Worm (Caenorhabditis elegans) whole organism, L1 larva: ENCODE data around the gene C49C8.8.

Experiments used
- C16A3.4 ChIP-seq: fragments of 150-350 bp; optimal IDR thresholded peaks from 2 replicates; lab custom pipeline; 2014; ENCODE audit warnings: missing biosample characterization, missing genetic modification characterization
- C34B4.2 ChIP-seq: sonication (generic microtip); optimal IDR thresholded peaks from 2 replicates; lab custom pipeline; 2017; ENCODE audit warnings: mild to moderate bottlenecking, missing genetic modification characterization, missing compliant biosample characterization
- F16B12.6 ChIP-seq: fragments of 150-350 bp; optimal IDR thresholded peaks from 2 replicates; lab custom pipeline; 2014; ENCODE audit warnings: missing biosample characterization, missing genetic modification characterization
- Y116A8C.19 ChIP-seq: sonication (generic microtip); optimal IDR thresholded peaks from 2 replicates; lab custom pipeline; 2016; ENCODE audit warnings: missing compliant biosample characterization, missing genetic modification characterization, borderline replicate concordance
- aha-1 ChIP-seq: fragments of 150-350 bp; optimal IDR thresholded peaks from 2 replicates; lab custom pipeline; 2014; ENCODE audit warnings: missing biosample characterization, missing genetic modification characterization
- alr-1 ChIP-seq: fragments of 200-800 bp; sonication (Bioruptor generic); optimal IDR thresholded peaks from 2 replicates; lab custom pipeline; 2018; ENCODE audit warnings: borderline replicate concordance, mild to moderate bottlenecking, missing genetic modification characterization, missing compliant biosample characterization
- blmp-1 ChIP-seq: fragments of 150-350 bp; optimal IDR thresholded peaks from 2 replicates; lab custom pipeline; 2014; ENCODE audit warnings: missing biosample characterization, missing genetic modification characterization
- ceh-63 ChIP-seq: fragments of 200-800 bp; sonication (Bioruptor generic); optimal IDR thresholded peaks from 2 replicates; lab custom pipeline; 2018; ENCODE audit warnings: mild to moderate bottlenecking, missing genetic modification characterization, missing compliant biosample characterization
- ceh-82 ChIP-seq, 3 experiments: fragments of 150-350 bp in 1 of 3; sonication (generic microtip) in 2 of 3; optimal IDR thresholded peaks; 2 replicates each; lab custom pipeline; 2014 to 2017; ENCODE audit warnings: missing biosample characterization in 3 of 3, missing genetic modification characterization in 3 of 3
- ceh-88 ChIP-seq: fragments of 200-800 bp; sonication (Bioruptor generic); IDR thresholded peaks from 2 replicates; pipeline ENCODE4 v1.3.6; 2022; ENCODE audit warnings: missing genetic modification characterization, missing compliant biosample characterization
- dpl-1 ChIP-seq, 3 experiments: fragments of 150-350 bp in 2 of 3; sonication (generic microtip) in 1 of 3; optimal IDR thresholded peaks; 2 replicates each; lab custom pipeline; 2014 to 2017; ENCODE audit warnings: missing biosample characterization in 3 of 3, missing genetic modification characterization in 3 of 3, missing genetic modification reagents in 3 of 3
- efl-1 ChIP-seq, 4 experiments: fragments of 150-350 bp; optimal IDR thresholded peaks in 3 of 4; peaks in 1 of 4; 1 replicate in 1 of 4; 2 replicates in 3 of 4; lab custom pipeline; 2014; ENCODE audit warnings: missing biosample characterization in 2 of 4, missing genetic modification characterization in 2 of 4, missing genetic modification reagents in 2 of 4
- efl-3 ChIP-seq: fragments of 200-800 bp; sonication (Bioruptor generic); optimal IDR thresholded peaks from 2 replicates; lab custom pipeline; 2018; ENCODE audit warnings: mild to moderate bottlenecking, missing genetic modification characterization, missing compliant biosample characterization
- egl-27 ChIP-seq, 2 experiments: fragments of 150-350 bp in 1 of 2; sonication (generic microtip); optimal IDR thresholded peaks; 3 replicates each; lab custom pipeline; 2017 to 2018; ENCODE audit warnings: missing biosample characterization in 2 of 2, missing genetic modification characterization in 2 of 2, missing genetic modification reagents in 2 of 2
- ets-5 ChIP-seq: fragments of 200-800 bp; sonication (Bioruptor generic); IDR thresholded peaks from 2 replicates; pipeline ENCODE4 v1.3.6; 2022; ENCODE audit warnings: missing genetic modification characterization, missing compliant biosample characterization
- fkh-10 ChIP-seq: sonication (generic microtip); optimal IDR thresholded peaks from 2 replicates; lab custom pipeline; 2017; ENCODE audit warnings: missing biosample characterization, missing genetic modification reagents, missing genetic modification characterization
- grh-1 ChIP-seq: fragments of 200-800 bp; sonication (Bioruptor generic); IDR thresholded peaks from 2 replicates; pipeline ENCODE4 v1.3.6; 2022; ENCODE audit warnings: missing genetic modification reagents, missing genetic modification characterization, missing compliant biosample characterization
- hlh-4 ChIP-seq: sonication (generic microtip); optimal IDR thresholded peaks from 2 replicates; lab custom pipeline; 2016; ENCODE audit warnings: mild to moderate bottlenecking, missing genetic modification characterization, missing compliant biosample characterization
- isw-1 ChIP-seq: fragments of 200-800 bp; sonication (Bioruptor generic); IDR thresholded peaks from 2 replicates; pipeline ENCODE4 v1.3.6; 2022; ENCODE audit warnings: missing genetic modification characterization, missing compliant biosample characterization
- jun-1 ChIP-seq: fragments of 150-350 bp; optimal IDR thresholded peaks from 2 replicates; lab custom pipeline; 2014; ENCODE audit warnings: missing biosample characterization, missing genetic modification reagents, missing genetic modification characterization
- lin-15B ChIP-seq: fragments of 150-350 bp; sonication (generic microtip); optimal IDR thresholded peaks from 3 replicates; lab custom pipeline; 2014; ENCODE audit warnings: missing biosample characterization, missing genetic modification characterization
- lin-35 ChIP-seq, 2 experiments: fragments of 150-350 bp; optimal IDR thresholded peaks; 2 replicates each; lab custom pipeline; 2014; ENCODE audit warnings: missing biosample characterization in 2 of 2, missing genetic modification characterization in 2 of 2, missing genetic modification reagents in 2 of 2
- lsy-2 ChIP-seq, 2 experiments: fragments of 150-350 bp; optimal IDR thresholded peaks; 2 replicates each; lab custom pipeline; 2014; ENCODE audit warnings: missing biosample characterization in 2 of 2, missing genetic modification characterization in 2 of 2
- mdl-1 ChIP-seq, 2 experiments: fragments of 150-350 bp; optimal IDR thresholded peaks; 2 replicates each; lab custom pipeline; 2014 to 2017; ENCODE audit warnings: missing biosample characterization in 2 of 2, missing genetic modification characterization in 2 of 2, inconsistent platforms in 1 of 2
- mef-2 ChIP-seq: fragments of 150-350 bp; optimal IDR thresholded peaks from 2 replicates; lab custom pipeline; 2014; ENCODE audit warnings: missing biosample characterization, missing genetic modification characterization
- mep-1 ChIP-seq: fragments of 150-350 bp; optimal IDR thresholded peaks from 2 replicates; lab custom pipeline; 2014; ENCODE audit warnings: missing biosample characterization, missing genetic modification characterization
- nhr-12 ChIP-seq: sonication (generic microtip); optimal IDR thresholded peaks from 2 replicates; lab custom pipeline; 2017; ENCODE audit warnings: missing biosample characterization, missing genetic modification characterization
- nhr-20 ChIP-seq: sonication (generic microtip); optimal IDR thresholded peaks from 2 replicates; lab custom pipeline; 2016; ENCODE audit warnings: mild to moderate bottlenecking, missing genetic modification characterization, missing compliant biosample characterization
- nhr-28 ChIP-seq: fragments of 150-350 bp; optimal IDR thresholded peaks from 2 replicates; lab custom pipeline; 2014; ENCODE audit warnings: missing biosample characterization, missing genetic modification characterization
- nhr-47 ChIP-seq: sonication (generic microtip); optimal IDR thresholded peaks from 2 replicates; lab custom pipeline; 2016; ENCODE audit warnings: mild to moderate bottlenecking, missing genetic modification characterization, moderate library complexity, missing compliant biosample characterization
- nhr-71 ChIP-seq: sonication (generic microtip); optimal IDR thresholded peaks from 2 replicates; lab custom pipeline; 2016; ENCODE audit warnings: mild to moderate bottlenecking, missing genetic modification characterization, moderate library complexity, missing compliant biosample characterization
- pag-3 ChIP-seq: sonication (generic microtip); optimal IDR thresholded peaks from 2 replicates; lab custom pipeline; 2017; ENCODE audit warnings: missing genetic modification characterization, mild to moderate bottlenecking, missing compliant biosample characterization, antibody characterized with exemption, borderline replicate concordance; ENCODE audit not compliant: insufficient read depth
- pax-3 ChIP-seq: fragments of 200-800 bp; sonication (Bioruptor generic); optimal IDR thresholded peaks from 2 replicates; lab custom pipeline; 2018; ENCODE audit warnings: mild to moderate bottlenecking, missing genetic modification characterization, moderate library complexity, missing compliant biosample characterization
- skn-1 ChIP-seq: fragments of 150-350 bp; optimal IDR thresholded peaks from 2 replicates; lab custom pipeline; 2014; ENCODE audit warnings: missing biosample characterization, missing genetic modification characterization
- snu-23 ChIP-seq: sonication (generic microtip); optimal IDR thresholded peaks from 2 replicates; lab custom pipeline; 2016; ENCODE audit warnings: missing genetic modification characterization, missing compliant biosample characterization
- sup-37 ChIP-seq: fragments of 200-800 bp; sonication (Bioruptor generic); optimal IDR thresholded peaks from 2 replicates; lab custom pipeline; 2018; ENCODE audit warnings: mild to moderate bottlenecking, missing genetic modification characterization, missing compliant biosample characterization
- swsn-7 ChIP-seq: sonication (generic microtip); optimal IDR thresholded peaks from 2 replicates; lab custom pipeline; 2016; ENCODE audit warnings: missing genetic modification characterization, missing compliant biosample characterization
- tbx-2 ChIP-seq: sonication (generic microtip); optimal IDR thresholded peaks from 2 replicates; lab custom pipeline; 2016; ENCODE audit warnings: missing genetic modification characterization, missing compliant biosample characterization
- tlp-1 ChIP-seq: fragments of 150-350 bp; optimal IDR thresholded peaks from 2 replicates; lab custom pipeline; 2014; ENCODE audit warnings: missing biosample characterization, missing genetic modification characterization
- unc-130 ChIP-seq: fragments of 150-350 bp; optimal IDR thresholded peaks from 2 replicates; lab custom pipeline; 2017; ENCODE audit warnings: missing biosample characterization, missing genetic modification characterization, inconsistent platforms
- unc-86 ChIP-seq: sonication (generic microtip); optimal IDR thresholded peaks from 2 replicates; lab custom pipeline; 2016; ENCODE audit warnings: missing genetic modification characterization, missing compliant biosample characterization
- vab-15 ChIP-seq: sonication (generic microtip); optimal IDR thresholded peaks from 2 replicates; lab custom pipeline; 2017; ENCODE audit warnings: missing genotype, mild to moderate bottlenecking, missing genetic modification characterization, missing compliant biosample characterization
- xbp-1 ChIP-seq: sonication (generic microtip); optimal IDR thresholded peaks from 2 replicates; lab custom pipeline; 2016; ENCODE audit warnings: missing genetic modification characterization, missing compliant biosample characterization
- zag-1 ChIP-seq: fragments of 150-350 bp; optimal IDR thresholded peaks from 2 replicates; lab custom pipeline; 2014; ENCODE audit warnings: missing biosample characterization, missing genetic modification characterization
- ztf-11 ChIP-seq, 2 experiments: sonication (generic microtip); optimal IDR thresholded peaks; 2 replicates each; lab custom pipeline; 2016 to 2017; ENCODE audit warnings: missing genetic modification characterization in 2 of 2, missing biosample characterization in 1 of 2, missing compliant biosample characterization in 1 of 2

The C49C8.8 gene

DNA sequence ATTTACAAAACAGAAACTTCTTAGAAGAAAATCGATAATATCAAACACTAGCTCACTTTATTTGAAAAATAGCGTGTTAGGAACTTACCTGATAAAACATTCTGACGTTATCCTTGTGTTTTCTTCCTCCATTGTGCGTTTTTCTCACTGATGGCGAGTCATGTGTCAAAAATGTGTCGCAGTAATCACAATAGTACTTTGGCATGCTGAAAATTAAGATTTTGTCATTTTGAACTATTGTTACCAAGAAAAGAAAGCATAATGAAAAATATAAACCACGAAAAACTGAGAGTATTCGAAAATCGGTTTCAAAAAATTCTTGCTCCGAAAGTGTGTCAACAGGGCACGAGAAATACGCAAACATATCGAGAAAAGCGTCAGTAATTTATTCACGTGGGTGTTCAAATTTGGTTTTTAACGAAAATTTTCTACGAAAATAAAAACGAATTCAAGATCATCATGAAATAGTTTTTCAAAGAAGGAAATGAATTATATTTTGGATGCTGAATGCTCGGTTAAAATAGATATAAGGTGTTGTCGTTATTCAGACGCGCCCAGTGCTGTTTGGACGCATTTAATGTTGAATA lies 35.8 kb downstream of the C49C8.8 start, which contains the start of gene snrp-3 (continued):
- TF ChIP-seq alr-1 (tag; lab: Kevin White, UChicago) (no peak), ztf-11 (tag; optimal IDR thresholded peaks at IDR 0.05; lab: Kevin White, UChicago) (peak in 1 of 2 experiments; percentile 47), skn-1 (tag; lab: Kevin White, UChicago) (peak; percentile 80), mdl-1 (tag; optimal IDR thresholded peaks at IDR 0.05; lab: Kevin White, UChicago) (peak in 1 of 2 experiments; percentile 83), tbx-2 (tag; lab: Kevin White, UChicago) (peak; percentile 86), ceh-63 (GFP tag; lab: Kevin White, UChicago) (no peak), zag-1 (tag; lab: Kevin White, UChicago) (peak; percentile 82), lin-15B (tag; lab: Kevin White, UChicago) (peak; percentile 77), swsn-7 (tag; lab: Kevin White, UChicago) (peak; percentile 87), vab-15 (tag; lab: Kevin White, UChicago) (no peak), jun-1 (tag; lab: Kevin White, UChicago) (peak; percentile 61)

- TF ChIP-seq nhr-20, result peak; percentile 21
- TF ChIP-seq efl-1 (optimal IDR thresholded peaks at IDR 0.05; lab: Kevin White, UChicago), result peak; percentile 14 to 35
- TF ChIP-seq efl-1 (GFP tag; optimal IDR thresholded peaks at IDR 0.05 in 1 of 2; lab: Kevin White, UChicago), result peak; percentile 40 to 88
- TF ChIP-seq nhr-28 (tag; lab: Kevin White, UChicago), result no peak
- peak; percentile 16 for TF ChIP-seq C16A3.4 (tag; lab: Kevin White, UChicago)
- no peak for TF ChIP-seq zag-1 (tag; lab: Kevin White, UChicago)
- no peak for TF ChIP-seq unc-86 (tag; lab: Kevin White, UChicago)
- TF ChIP-seq blmp-1 (tag; lab: Kevin White, UChicago), result peak; percentile 4
- no peak for TF ChIP-seq C34B4.2 (tag; lab: Kevin White, UChicago)
- peak; percentile 46 for TF ChIP-seq snu-23
- no peak for TF ChIP-seq sup-37 (GFP tag; lab: Kevin White, UChicago)
- TF ChIP-seq Y116A8C.19, result no peak
- TF ChIP-seq hlh-4 (tag; lab: Kevin White, UChicago), result no peak
- no peak for TF ChIP-seq tbx-2 (tag; lab: Kevin White, UChicago)
- peak; percentile 32 for TF ChIP-seq nhr-47 (tag; lab: Kevin White, UChicago)
- peak; percentile 41 for TF ChIP-seq skn-1 (tag; lab: Kevin White, UChicago)
- TF ChIP-seq xbp-1 (tag; lab: Kevin White, UChicago), result peak; percentile 28
- no peak for TF ChIP-seq ceh-82 (tag; optimal IDR thresholded peaks at IDR 0.05; lab: Kevin White, UChicago)
- peak; percentile 76 for TF ChIP-seq F16B12.6
- TF ChIP-seq lin-35 (GFP tag; optimal IDR thresholded peaks at IDR 0.05; lab: Kevin White, UChicago), result peak in 1 of 2 experiments; percentile 29
- TF ChIP-seq mef-2 (tag; lab: Kevin White, UChicago), result no peak
- no peak for TF ChIP-seq lin-15B (tag; lab: Kevin White, UChicago)
- no peak for TF ChIP-seq unc-130 (tag; lab: Kevin White, UChicago)
- no peak for TF ChIP-seq aha-1 (tag; lab: Kevin White, UChicago)
- no peak for TF ChIP-seq egl-27 (tag; optimal IDR thresholded peaks at IDR 0.05; lab: Kevin White, UChicago)
- peak; percentile 38 for TF ChIP-seq nhr-71
- TF ChIP-seq tlp-1 (tag; lab: Kevin White, UChicago), result no peak
- no peak for TF ChIP-seq fkh-10 (GFP tag; lab: Kevin White, UChicago)
- TF ChIP-seq mep-1 (tag; lab: Kevin White, UChicago), result peak; percentile 51
- TF ChIP-seq jun-1 (tag; lab: Kevin White, UChicago), result no peak
- TF ChIP-seq isw-1 (GFP tag; lab: Robert Waterston, UW), result no peak
- no peak for TF ChIP-seq nhr-12 (tag; lab: Kevin White, UChicago)
- no peak for TF ChIP-seq ceh-88 (GFP tag; lab: Robert Waterston, UW)
- no peak for TF ChIP-seq pax-3 (tag; lab: Kevin White, UChicago)
- peak; percentile 40 to 56 for TF ChIP-seq lsy-2 (tag; optimal IDR thresholded peaks at IDR 0.05; lab: Kevin White, UChicago)
- TF ChIP-seq alr-1 (tag; lab: Kevin White, UChicago), result no peak
- TF ChIP-seq dpl-1 (GFP tag; optimal IDR thresholded peaks at IDR 0.05; lab: Kevin White, UChicago), result peak in 2 of 3 experiments; percentile 27 to 56
- no peak for TF ChIP-seq efl-3
- peak; percentile 9 for TF ChIP-seq swsn-7 (tag; lab: Kevin White, UChicago)
- TF ChIP-seq pag-3 (tag; lab: Kevin White, UChicago), result no peak
- TF ChIP-seq grh-1 (GFP tag; lab: Robert Waterston, UW), result no peak
- TF ChIP-seq ets-5, result no peak
Measured at ce11 chrIV:8691486-8691885, 39.6 kb downstream of the C49C8.8 start, which contains the start of the genes hst-1 and ints-6. hst-1 (minus strand) TSS chrIV:8691513. ints-6 (plus strand) TSS chrIV:8691745.
